Fruit fly (Drosophila melanogaster): ENCODE measurements around the gene CG16727.

DNA sequence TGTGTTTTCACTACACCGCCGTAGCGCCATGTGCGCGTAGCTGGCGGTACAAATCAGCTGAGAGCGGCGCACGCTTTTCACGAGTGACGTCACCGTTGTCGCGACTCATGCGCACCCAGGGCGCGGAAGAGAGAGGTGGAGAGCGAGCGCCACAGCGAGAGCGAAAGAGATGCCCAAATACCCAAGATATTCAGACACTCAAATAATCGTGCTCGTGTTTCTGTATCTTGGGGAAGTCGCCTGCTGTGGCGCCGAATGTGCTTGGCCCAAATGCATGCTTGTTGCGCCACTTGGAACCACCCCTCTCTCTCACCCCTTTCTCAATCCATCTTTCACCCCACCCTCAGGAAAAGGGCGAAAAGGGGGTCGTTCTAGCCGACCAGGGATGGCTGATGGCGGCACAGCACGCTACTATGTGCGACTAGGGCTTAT is 19.5 kb downstream of the CG16727 start, which contains the start of gene CG6231:
- TF ChIP-seq CG4496 (GFP tag; IDR thresholded peaks at IDR 0.05) (no peak), EcR (GFP tag; optimal IDR thresholded peaks at IDR 0.05) (no peak), CG8159 (tag; optimal IDR thresholded peaks at IDR 0.05) (no peak), CG34367 (tag; optimal IDR thresholded peaks at IDR 0.05) (no peak), CG10348 (GFP tag; IDR thresholded peaks at IDR 0.05) (no peak), CG14655 (GFP tag; optimal IDR thresholded peaks at IDR 0.05) (no peak), Pif1B (GFP tag; optimal IDR thresholded peaks at IDR 0.05) (no peak), CG8301 (tag; optimal IDR thresholded peaks at IDR 0.05) (no peak), gl (tag; optimal IDR thresholded peaks at IDR 0.05) (no peak), rn (GFP tag; IDR thresholded peaks at IDR 0.05) (no peak), Pif1A (GFP tag; optimal IDR thresholded peaks at IDR 0.05) (no peak)

Data from whole organism, pupa.